Worm (Caenorhabditis elegans): ENCODE measurements around the gene catp-3.

Gene catp-3

DNA sequence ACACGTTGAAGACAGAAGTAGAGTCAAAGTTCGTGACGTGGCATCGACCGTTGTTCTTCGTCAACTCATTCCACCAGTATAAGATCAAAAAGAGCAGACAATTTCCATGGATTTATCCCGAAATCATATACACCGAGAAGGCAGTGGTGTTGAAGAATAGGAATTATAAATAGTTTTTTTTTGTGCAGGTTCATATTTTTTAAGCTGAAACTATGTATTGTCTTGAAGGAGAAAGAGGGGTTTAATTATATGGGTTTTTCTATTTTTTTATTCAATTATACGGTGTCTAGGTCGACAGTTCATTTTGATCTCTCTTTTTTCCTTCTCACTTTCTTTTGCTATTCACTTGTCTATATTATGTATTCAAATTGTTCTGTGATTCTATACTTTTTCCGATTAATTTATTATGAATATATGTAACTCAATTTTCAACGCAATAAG is 36.7 kb upstream of the catp-3 start (continued):
- TF ChIP-seq lir-1 (GFP tag; conservative IDR thresholded peaks at IDR 0.05), result no peak
- TF ChIP-seq C17E4.6 (GFP tag; IDR thresholded peaks at IDR 0.05), result no peak
- no peak for TF ChIP-seq madf-3 (GFP tag; IDR thresholded peaks at IDR 0.05)
- TF ChIP-seq dox-1 (GFP tag; IDR thresholded peaks at IDR 0.05), result 0 out of 2 replicates have a peak, but pooled peaks have one; percentile 5
- TF ChIP-seq nhr-179 (tag; optimal IDR thresholded peaks at IDR 0.05), result no peak
- peak; percentile 42 for TF ChIP-seq B0035.1 (tag; optimal IDR thresholded peaks at IDR 0.05)
- TF ChIP-seq hrde-1 (tag; optimal IDR thresholded peaks at IDR 0.05; ENCODE audit: borderline replicate concordance), result no peak
- TF ChIP-seq egl-18 (GFP tag; IDR thresholded peaks at IDR 0.05), result no peak
- no peak for TF ChIP-seq repo-1 (tag; optimal IDR thresholded peaks at IDR 0.05)
- TF ChIP-seq F37B4.10 (GFP tag; IDR thresholded peaks at IDR 0.05), result no peak
- no peak for TF ChIP-seq snpc-1.3 (tag; optimal IDR thresholded peaks at IDR 0.05; ENCODE audit: insufficient read depth)
- no peak for TF ChIP-seq egl-44 (GFP tag; IDR thresholded peaks at IDR 0.05)
- TF ChIP-seq tbp1 (GFP tag; optimal IDR thresholded peaks at IDR 0.05), result no peak
- TF ChIP-seq nfya-2 (GFP tag; IDR thresholded peaks at IDR 0.05), result no peak
- TF ChIP-seq athp-1 (tag; optimal IDR thresholded peaks at IDR 0.05), result no peak
- TF ChIP-seq ceh-27 (GFP tag; optimal IDR thresholded peaks at IDR 0.05), result no peak
- TF ChIP-seq unc-130 (GFP tag; optimal IDR thresholded peaks at IDR 0.05), result no peak
- TF ChIP-seq him-1 (tag; optimal IDR thresholded peaks at IDR 0.05), result no peak
- no peak for TF ChIP-seq pha-4 (tag; optimal IDR thresholded peaks at IDR 0.05)
- no peak for TF ChIP-seq sea-2 (GFP tag; IDR thresholded peaks at IDR 0.05)
- no peak for TF ChIP-seq F23B12.7 (tag; optimal IDR thresholded peaks at IDR 0.05; ENCODE audit: insufficient read depth)
- TF ChIP-seq ztf-25 (GFP tag; IDR thresholded peaks at IDR 0.05), result no peak
- TF ChIP-seq hsf-1 (GFP tag; IDR thresholded peaks at IDR 0.05), result no peak
- no peak for TF ChIP-seq Y53F4B.3 (GFP tag; IDR thresholded peaks at IDR 0.05)
- 0 out of 2 replicates have a peak, but pooled peaks have one; percentile 15 for TF ChIP-seq hmg-1.2 (GFP tag; IDR thresholded peaks at IDR 0.05)
- no peak for TF ChIP-seq ceh-79 (tag; optimal IDR thresholded peaks at IDR 0.05)

DNA sequence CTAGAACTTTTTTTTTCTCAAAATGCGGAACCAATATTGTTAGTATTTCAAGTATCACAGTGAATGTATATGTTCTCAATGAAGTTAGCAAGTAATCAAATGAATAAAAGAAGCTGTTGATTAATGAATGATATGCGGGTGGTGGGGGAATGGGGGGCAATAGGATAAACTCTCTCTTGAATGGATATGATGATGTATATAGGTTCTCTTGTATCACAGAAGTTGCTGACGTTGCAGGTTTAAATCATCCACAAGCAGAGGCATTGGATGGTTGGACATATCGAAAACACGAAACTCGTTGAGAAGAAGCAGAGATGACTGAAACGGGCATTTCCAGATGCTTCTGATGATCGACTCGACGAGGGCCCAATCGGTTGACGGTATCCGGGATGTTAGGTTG is 36.2 kb upstream of the catp-3 start:
- TF ChIP-seq F37B4.10 (GFP tag; IDR thresholded peaks at IDR 0.05), result no peak
- 0 out of 2 replicates have a peak, but pooled peaks have one; percentile 10 for TF ChIP-seq Y56A3A.18 (GFP tag; IDR thresholded peaks at IDR 0.05)

DNA sequence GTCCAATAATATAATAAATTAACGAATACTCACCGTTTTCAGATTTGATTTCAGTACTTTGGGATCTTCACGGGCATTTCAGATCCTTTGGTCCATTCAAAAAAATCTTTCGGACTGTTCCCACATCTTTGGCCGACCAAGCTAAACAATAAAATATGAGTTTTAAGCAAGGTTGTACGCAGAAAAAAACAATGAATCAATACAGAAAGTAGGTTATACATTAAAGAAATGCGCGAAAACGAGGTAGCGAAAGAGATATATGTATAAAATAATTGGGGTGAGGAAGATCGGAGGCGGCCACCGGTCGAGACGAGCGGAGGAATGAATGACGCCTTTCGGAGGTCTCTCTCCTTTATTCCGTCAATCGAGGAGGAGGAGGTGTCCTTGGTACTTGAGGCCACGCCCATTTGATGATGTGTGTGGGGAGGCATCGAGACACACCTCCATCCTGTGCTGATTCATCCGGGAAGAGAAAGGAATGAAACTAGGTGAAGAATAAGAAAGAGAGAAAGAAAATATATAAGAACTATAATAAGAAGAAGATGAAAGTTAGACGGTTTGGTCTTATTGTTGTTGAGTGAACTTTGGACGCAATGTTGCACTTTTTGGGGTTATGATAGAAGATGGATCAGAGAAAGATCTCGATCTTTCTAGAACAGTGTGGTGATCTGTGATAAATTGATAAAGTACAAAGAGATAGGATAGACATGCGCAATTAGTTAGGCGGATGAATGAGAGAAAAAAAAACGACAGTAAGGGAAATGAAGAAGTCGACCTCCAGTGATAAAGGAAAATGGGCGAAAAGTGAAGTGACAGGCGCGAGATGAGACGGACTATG is 35.3 kb upstream of the catp-3 start:
- TF ChIP-seq Y95B8A.8 (GFP tag; IDR thresholded peaks at IDR 0.05) (no peak), dox-1 (GFP tag; IDR thresholded peaks at IDR 0.05) (0 out of 2 replicates have a peak, but pooled peaks have one; percentile 5), ama-1 (optimal IDR thresholded peaks at IDR 0.05) (peak; percentile 86), ama-1 (GFP tag; optimal IDR thresholded peaks at IDR 0.05) (no peak), cebp-1 (GFP tag; IDR thresholded peaks at IDR 0.05) (no peak), cebp-1 (tag; optimal IDR thresholded peaks at IDR 0.05) (no peak), somi-1 (GFP tag; optimal IDR thresholded peaks at IDR 0.05) (peak; percentile 54), athp-1 (tag; optimal IDR thresholded peaks at IDR 0.05) (no peak), hsf-1 (GFP tag; IDR thresholded peaks at IDR 0.05) (peak; percentile 89), rpc-1 (optimal IDR thresholded peaks at IDR 0.05) (peak; percentile 38), rpc-1 (tag; optimal IDR thresholded peaks at IDR 0.05) (no peak)
